Fruit fly (Drosophila melanogaster) whole organism, embryonic: ENCODE results near the gene CG11893.

Experiments
- Awh ChIP-seq: fragments of 200-800 bp; sonication (Bioruptor generic); IDR thresholded peaks from 2 replicates; pipeline ENCODE4, ENCODE4 v1.3.6; 2022; ENCODE audit warnings: missing biosample characterization, missing genetic modification characterization
- CG11695 ChIP-seq: fragments of 200-800 bp; sonication (Bioruptor generic); IDR thresholded peaks from 3 replicates; pipeline ENCODE4 v1.3.6; 2022; ENCODE audit warnings: missing biosample characterization, missing genetic modification characterization
- CG14050 ChIP-seq: fragments of 200-800 bp; sonication (Bioruptor generic); IDR thresholded peaks from 3 replicates; pipeline ENCODE4 v1.3.6; 2022; ENCODE audit warnings: missing biosample characterization, missing genetic modification characterization
- CG15696 ChIP-seq: fragments of 200-800 bp; sonication (Bioruptor generic); optimal IDR thresholded peaks from 2 replicates; lab custom pipeline; 2019; ENCODE audit warnings: missing biosample characterization, mild to moderate bottlenecking, missing genetic modification characterization, moderate library complexity
- CG17361 ChIP-seq: fragments of 200-800 bp; sonication (Bioruptor generic); IDR thresholded peaks from 3 replicates; pipeline ENCODE4 v1.3.6; 2022; ENCODE audit warnings: missing biosample characterization, missing genetic modification characterization
- CG17568 ChIP-seq: fragments of 200-800 bp; sonication (Bioruptor generic); optimal IDR thresholded peaks from 2 replicates; lab custom pipeline; 2018; ENCODE audit warnings: missing biosample characterization, mild to moderate bottlenecking, missing genetic modification characterization, moderate library complexity
- CG18011 ChIP-seq: fragments of 200-800 bp; sonication (Bioruptor generic); optimal IDR thresholded peaks from 2 replicates; lab custom pipeline; 2017; ENCODE audit warnings: missing biosample characterization, missing genetic modification characterization, mild to moderate bottlenecking, moderate library complexity, missing genotype
- CG18262 ChIP-seq: fragments of 200-800 bp; optimal IDR thresholded peaks from 3 replicates; lab custom pipeline; 2019; ENCODE audit warnings: missing biosample characterization, mild to moderate bottlenecking, missing genetic modification characterization, moderate library complexity
- CG31388 ChIP-seq: fragments of 200-800 bp; sonication (Bioruptor generic); optimal IDR thresholded peaks from 2 replicates; lab custom pipeline; 2016; ENCODE audit warnings: missing biosample characterization, missing genetic modification characterization
- CG32767 ChIP-seq: fragments of 200-800 bp; sonication (Bioruptor generic); IDR thresholded peaks from 2 replicates; pipeline ENCODE4 v1.3.6; 2022; ENCODE audit warnings: missing biosample characterization, missing genetic modification characterization
- CG3281 ChIP-seq: fragments of 200-800 bp; sonication (Bioruptor generic); optimal IDR thresholded peaks from 3 replicates; lab custom pipeline; 2017; ENCODE audit warnings: missing biosample characterization, mild to moderate bottlenecking, missing genetic modification characterization
- CG3407 ChIP-seq: fragments of 200-800 bp; sonication (Bioruptor generic); optimal IDR thresholded peaks from 2 replicates; lab custom pipeline; 2018; ENCODE audit warnings: missing biosample characterization, mild to moderate bottlenecking, missing genetic modification characterization
- CG6683 ChIP-seq: fragments of 200-800 bp; sonication (Bioruptor generic); optimal IDR thresholded peaks from 2 replicates; lab custom pipeline; 2017; ENCODE audit warnings: missing biosample characterization, mild to moderate bottlenecking, missing genetic modification characterization, missing genetic modification reagents
- CG8388 ChIP-seq: fragments of 200-800 bp; sonication (Bioruptor generic); optimal IDR thresholded peaks from 2 replicates; lab custom pipeline; 2019; ENCODE audit warnings: missing biosample characterization, mild to moderate bottlenecking, missing genetic modification characterization, moderate library complexity
- CG8478 ChIP-seq: fragments of >200 bp; optimal IDR thresholded peaks from 2 replicates; lab custom pipeline; 2018
- CG9817 ChIP-seq: fragments of 200-800 bp; sonication (Bioruptor generic); optimal IDR thresholded peaks from 2 replicates; lab custom pipeline; 2018; ENCODE audit warnings: missing biosample characterization, mild to moderate bottlenecking, missing genetic modification characterization, moderate library complexity
- Camta ChIP-seq: fragments of 200-800 bp; sonication (Bioruptor generic); optimal IDR thresholded peaks from 2 replicates; lab custom pipeline; 2016; ENCODE audit warnings: missing biosample characterization, missing genetic modification characterization
- Dbx ChIP-seq: fragments of 200-800 bp; sonication (Bioruptor generic); IDR thresholded peaks from 3 replicates; pipeline ENCODE4 v1.3.6; 2022; ENCODE audit warnings: missing biosample characterization, missing genetic modification characterization
- ERR ChIP-seq: fragments of 200-800 bp; sonication (Bioruptor generic); optimal IDR thresholded peaks from 2 replicates; lab custom pipeline; 2016; ENCODE audit warnings: missing biosample characterization, missing genetic modification characterization
- Fer3 ChIP-seq: fragments of 200-800 bp; sonication (Bioruptor generic); optimal IDR thresholded peaks from 2 replicates; lab custom pipeline; 2018; ENCODE audit warnings: missing biosample characterization, mild to moderate bottlenecking, missing genetic modification characterization, moderate library complexity
- H15 ChIP-seq: fragments of 200-800 bp; sonication (Bioruptor generic); IDR thresholded peaks from 3 replicates; pipeline ENCODE4 v1.3.6; 2022; ENCODE audit warnings: missing biosample characterization, missing genetic modification characterization
- HLH4C ChIP-seq: fragments of 200-800 bp; sonication (Bioruptor generic); IDR thresholded peaks from 3 replicates; pipeline ENCODE4 v1.3.6; 2022; ENCODE audit warnings: missing biosample characterization, missing genetic modification characterization; ENCODE audit not compliant: partially characterized antibody
- Hr78 ChIP-seq, 2 experiments: fragments of 200-800 bp in 1 of 2; fragments of >200 bp in 1 of 2; sonication (Bioruptor generic) in 1 of 2; optimal IDR thresholded peaks; 2 replicates each; lab custom pipeline; 2017 to 2019; ENCODE audit warnings: missing biosample characterization in 2 of 2, missing genetic modification characterization in 2 of 2, mild to moderate bottlenecking in 1 of 2, moderate library complexity in 1 of 2
- Neu2 ChIP-seq: fragments of 200-800 bp; sonication (Bioruptor generic); optimal IDR thresholded peaks from 3 replicates; lab custom pipeline; 2016; ENCODE audit warnings: missing biosample characterization, missing genetic modification characterization, borderline replicate concordance
- Optix ChIP-seq: fragments of 200-800 bp; sonication (Bioruptor generic); IDR thresholded peaks from 3 replicates; pipeline ENCODE4 v1.3.6; 2022; ENCODE audit warnings: missing biosample characterization, missing genetic modification characterization
- Taf1 ChIP-seq: fragments of 200-800 bp; sonication (Bioruptor generic); IDR thresholded peaks from 2 replicates; pipeline ENCODE4 v1.3.6; 2022; ENCODE audit warnings: missing biosample characterization, missing genetic modification characterization
- Xrp1 ChIP-seq: fragments of 200-800 bp; sonication (Bioruptor generic); IDR thresholded peaks from 2 replicates; pipeline ENCODE4 v1.3.6; 2022; ENCODE audit warnings: missing biosample characterization, missing genetic modification characterization
- bcd ChIP-seq: fragments of 200-800 bp; sonication (Bioruptor generic); optimal IDR thresholded peaks from 2 replicates; lab custom pipeline; 2017; ENCODE audit warnings: missing biosample characterization, mild to moderate bottlenecking, missing genetic modification characterization
- bsh ChIP-seq, 2 experiments: fragments of 200-800 bp; sonication (Bioruptor generic); optimal IDR thresholded peaks; 2 replicates each; lab custom pipeline; 2017 to 2018; ENCODE audit warnings: mild to moderate bottlenecking in 2 of 2, missing biosample characterization in 2 of 2, missing genetic modification characterization in 2 of 2, moderate library complexity in 1 of 2
- croc ChIP-seq: fragments of 200-800 bp; sonication (Bioruptor generic); conservative IDR thresholded peaks from 3 replicates; pipeline ENCODE4 v1.3.6; 2022; ENCODE audit warnings: missing biosample characterization, missing genetic modification characterization
- dmrt99B ChIP-seq: fragments of 200-800 bp; sonication (Bioruptor generic); optimal IDR thresholded peaks from 2 replicates; lab custom pipeline; 2018; ENCODE audit warnings: missing biosample characterization, mild to moderate bottlenecking, missing genetic modification characterization, moderate library complexity
- esg ChIP-seq: fragments of 200-800 bp; sonication (Bioruptor generic); conservative IDR thresholded peaks from 2 replicates; pipeline ENCODE4 v1.3.6; 2022; ENCODE audit warnings: missing biosample characterization, missing genetic modification characterization
- grau ChIP-seq: fragments of 200-800 bp; optimal IDR thresholded peaks from 3 replicates; lab custom pipeline; 2019; ENCODE audit warnings: missing biosample characterization, mild to moderate bottlenecking, missing genetic modification characterization, moderate library complexity
- gsb ChIP-seq: fragments of 200-800 bp; sonication (Bioruptor generic); IDR thresholded peaks from 2 replicates; pipeline ENCODE4 v1.3.6; 2022; ENCODE audit warnings: missing biosample characterization, missing genetic modification characterization
- ham ChIP-seq: fragments of 200-800 bp; sonication (Bioruptor generic); IDR thresholded peaks from 2 replicates; pipeline ENCODE4 v1.3.6; 2022; ENCODE audit warnings: missing biosample characterization, missing genetic modification characterization
- hkb ChIP-seq, 2 experiments: fragments of 200-800 bp in 1 of 2; fragments of >200 bp in 1 of 2; sonication (Bioruptor generic) in 1 of 2; IDR thresholded peaks in 1 of 2; optimal IDR thresholded peaks in 1 of 2; 2 replicates each; pipeline versions ENCODE4 v1.3.6 to Lab custom; 2017 to 2022; ENCODE audit warnings: missing biosample characterization in 1 of 2, missing genetic modification characterization in 1 of 2
- hth ChIP-seq: fragments of >200 bp; optimal IDR thresholded peaks from 2 replicates; lab custom pipeline; 2017; ENCODE audit warnings: inconsistent platforms
- jigr1 ChIP-seq: fragments of 200-800 bp; sonication (Bioruptor generic); IDR thresholded peaks from 3 replicates; pipeline ENCODE4 v1.3.6; 2022; ENCODE audit warnings: missing biosample characterization, missing genetic modification characterization
- nom ChIP-seq: fragments of 200-800 bp; sonication (Bioruptor generic); optimal IDR thresholded peaks from 2 replicates; lab custom pipeline; 2017; ENCODE audit warnings: missing biosample characterization, missing genetic modification characterization, mild to moderate bottlenecking, moderate library complexity, missing genetic modification reagents
- org-1 ChIP-seq: fragments of 200-800 bp; sonication (Bioruptor generic); optimal IDR thresholded peaks from 2 replicates; lab custom pipeline; 2017; ENCODE audit warnings: missing biosample characterization, missing genetic modification characterization
- pan ChIP-seq, 4 experiments: fragments of >200 bp in 3 of 4; fragments of 200-800 bp in 1 of 4; sonication (Bioruptor generic) in 1 of 4; optimal IDR thresholded peaks in 3 of 4; IDR thresholded peaks in 1 of 4; 2 replicates each; pipeline versions ENCODE4 v1.3.6 to Lab custom; 2017 to 2022; ENCODE audit warnings: missing biosample characterization in 2 of 4, missing genetic modification characterization in 2 of 4, mixed read lengths in 1 of 4
- scrt ChIP-seq: fragments of 200-800 bp; sonication (Bioruptor generic); optimal IDR thresholded peaks from 2 replicates; lab custom pipeline; 2018; ENCODE audit warnings: missing biosample characterization, mild to moderate bottlenecking, missing genetic modification characterization, moderate library complexity
- seq ChIP-seq: fragments of 200-800 bp; sonication (Bioruptor generic); IDR thresholded peaks from 2 replicates; pipeline ENCODE4 v1.3.6; 2022; ENCODE audit warnings: missing biosample characterization, missing genetic modification characterization
- slp2 ChIP-seq: fragments of 200-800 bp; sonication (Bioruptor generic); optimal IDR thresholded peaks from 2 replicates; lab custom pipeline; 2016; ENCODE audit warnings: missing biosample characterization, missing genetic modification characterization
- sr ChIP-seq: fragments of 200-800 bp; sonication (Bioruptor generic); IDR thresholded peaks from 3 replicates; pipeline ENCODE4 v1.3.6; 2022; ENCODE audit warnings: missing biosample characterization, missing genetic modification characterization
- ssp ChIP-seq: fragments of 200-800 bp; sonication (Bioruptor generic); IDR thresholded peaks from 2 replicates; pipeline ENCODE4 v1.3.6; 2022; ENCODE audit warnings: missing biosample characterization, missing genetic modification characterization
- tgo ChIP-seq: fragments of 200-800 bp; sonication (Bioruptor generic); IDR thresholded peaks from 3 replicates; pipeline ENCODE4 v1.3.6; 2022; ENCODE audit warnings: missing biosample characterization, missing genetic modification characterization
- tio ChIP-seq: fragments of 200-800 bp; sonication (Bioruptor generic); optimal IDR thresholded peaks from 2 replicates; lab custom pipeline; 2017; ENCODE audit warnings: missing biosample characterization, missing genetic modification characterization, inconsistent platforms
- tna ChIP-seq: fragments of 200-800 bp; sonication (Bioruptor generic); IDR thresholded peaks from 2 replicates; pipeline ENCODE4 v1.3.6; 2022; ENCODE audit warnings: missing biosample characterization, missing genetic modification characterization; ENCODE audit not compliant: partially characterized antibody
- wdn ChIP-seq: fragments of 200-800 bp; sonication (Bioruptor generic); IDR thresholded peaks from 2 replicates; pipeline ENCODE4 v1.3.6; 2022; ENCODE audit warnings: missing biosample characterization, missing genetic modification characterization

CG11893 gene

DNA sequence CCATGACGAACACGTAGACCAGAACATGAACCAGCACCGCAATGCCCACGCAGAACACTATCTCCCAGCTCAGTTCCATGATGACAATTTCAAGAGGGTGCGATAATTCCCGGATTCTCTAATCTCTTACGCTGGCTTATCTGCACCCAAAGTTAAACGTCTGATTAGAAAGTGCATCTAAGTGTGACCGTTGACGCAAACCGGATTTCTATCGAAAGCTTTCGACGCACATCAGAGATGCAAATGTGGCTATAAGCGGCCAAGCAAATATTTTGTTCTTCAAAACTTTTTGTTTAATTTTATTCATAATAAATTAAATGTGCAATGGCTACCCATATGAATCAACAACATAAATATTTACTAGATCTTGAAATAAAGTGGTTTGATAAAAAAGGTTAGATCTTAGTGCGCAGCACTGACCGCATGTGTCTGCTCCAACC lies 27.3 kb upstream of the CG11893 start, which contains the start of the genes Kdsr and CG11858 (continued):
- TF ChIP-seq CG3281 (GFP tag; lab: Kevin White, UChicago) (peak; percentile 49), CG8388 (peak; percentile 55), bcd (no peak), CG17568 (GFP tag; lab: Kevin White, UChicago) (no peak), dmrt99B (tag; lab: Kevin White, UChicago) (no peak), nom (GFP tag; lab: Kevin White, UChicago) (no peak), pan (optimal IDR thresholded peaks at IDR 0.05; lab: Kevin White, UChicago) (no peak), pan (GFP tag; optimal IDR thresholded peaks at IDR 0.05 in 1 of 2, IDR thresholded peaks at IDR 0.05 in 1 of 2) (peak in 1 of 2 experiments; percentile 64), sr (GFP tag; lab: Robert Waterston, UW) (no peak), tio (no peak), grau (tag; lab: Kevin White, UChicago) (peak; percentile 73), Optix (no peak), Dbx (GFP tag; lab: Robert Waterston, UW) (peak; percentile 61; the same call in 1 of the 3 replicates), H15 (peak; percentile 74), Camta (peak; percentile 16), CG9817 (peak; percentile 65), bsh (GFP tag; optimal IDR thresholded peaks at IDR 0.05; lab: Kevin White, UChicago) (peak in 1 of 2 experiments; percentile 68), CG3407 (GFP tag; lab: Kevin White, UChicago) (no peak), CG18262 (tag; lab: Kevin White, UChicago) (peak; percentile 62), scrt (GFP tag; lab: Kevin White, UChicago) (peak; percentile 33), gsb (GFP tag; lab: Robert Waterston, UW) (no peak), wdn (0 out of 2 replicates have a peak, but pooled peaks have one; percentile 48), CG11695 (GFP tag; lab: Robert Waterston, UW) (no peak), hkb (optimal IDR thresholded peaks at IDR 0.05; lab: Kevin White, UChicago) (peak; percentile 29), hkb (GFP tag; IDR thresholded peaks at IDR 0.05; lab: Robert Waterston, UW) (peak; percentile 66), CG15696 (tag; lab: Kevin White, UChicago) (peak; percentile 42), CG18011 (GFP tag; lab: Kevin White, UChicago) (peak; percentile 37), esg (GFP tag; lab: Robert Waterston, UW) (peak; percentile 36; the same call in 1 of the 2 replicates), CG8478 (lab: Kevin White, UChicago) (no peak), Hr78 (GFP tag; optimal IDR thresholded peaks at IDR 0.05; lab: Kevin White, UChicago) (no peak), HLH4C (GFP tag; lab: Robert Waterston, UW) (no peak), croc (GFP tag; lab: Robert Waterston, UW) (peak; percentile 39; the same call in 1 of the 3 replicates), CG14050 (GFP tag; lab: Robert Waterston, UW) (peak; percentile 52), jigr1 (GFP tag; lab: Robert Waterston, UW) (no peak), tgo (GFP tag; lab: Robert Waterston, UW) (peak; percentile 77), hth (no peak), Fer3 (tag; lab: Kevin White, UChicago) (peak; percentile 61), ssp (GFP tag; lab: Robert Waterston, UW) (peak; percentile 72), org-1 (GFP tag; lab: Kevin White, UChicago) (no peak), seq (GFP tag; lab: Robert Waterston, UW) (peak; percentile 55; the same call in 1 of the 2 replicates), slp2 (GFP tag; lab: Kevin White, UChicago) (no peak), Neu2 (GFP tag; lab: Kevin White, UChicago) (no peak), Taf1 (GFP tag; lab: Robert Waterston, UW) (peak; percentile 52), tna (no peak), CG17361 (GFP tag; lab: Robert Waterston, UW) (no peak; the same call in 2 of the 3 replicates), CG6683 (GFP tag; lab: Kevin White, UChicago) (peak; percentile 32), ham (GFP tag; lab: Robert Waterston, UW) (no peak), ERR (GFP tag; lab: Kevin White, UChicago) (no peak), Xrp1 (GFP tag; lab: Robert Waterston, UW) (peak; percentile 76), Awh (no peak), CG32767 (GFP tag; lab: Robert Waterston, UW) (peak; percentile 23; the same call in 1 of the 2 replicates), CG31388 (GFP tag; lab: Kevin White, UChicago) (no peak)
